Worm (Caenorhabditis elegans) whole organism, midembryonic: Measurements from ENCODE around the gene F21C10.4.

ENCODE experiments used
- T22C8.4 ChIP-seq: fragments of 200-800 bp; sonication (Bioruptor generic); IDR thresholded peaks from 2 replicates; pipeline ENCODE4 v1.3.6; 2022; ENCODE audit warnings: missing genetic modification characterization, missing compliant biosample characterization
- cog-1 ChIP-seq: sonication (generic microtip); optimal IDR thresholded peaks from 2 replicates; lab custom pipeline; 2016; ENCODE audit warnings: missing genetic modification characterization, missing compliant biosample characterization
- flt-1 ChIP-seq: fragments of 200-800 bp; sonication (Bioruptor generic); IDR thresholded peaks from 2 replicates; pipeline ENCODE4 v1.3.6; 2022; ENCODE audit warnings: missing genetic modification characterization, missing compliant biosample characterization
- klf-2 ChIP-seq: fragments of 200-800 bp; sonication (Bioruptor generic); conservative IDR thresholded peaks from 2 replicates; pipeline ENCODE4 v1.3.6; 2022; ENCODE audit warnings: missing genetic modification reagents, missing genetic modification characterization, missing compliant biosample characterization
- med-1 ChIP-seq: sonication (generic microtip); optimal IDR thresholded peaks from 2 replicates; lab custom pipeline; 2017; ENCODE audit warnings: missing genetic modification characterization, mild to moderate bottlenecking, missing compliant biosample characterization, antibody characterized with exemption, missing genetic modification reagents; ENCODE audit not compliant: insufficient read depth
- ref-1 ChIP-seq: fragments of 200-800 bp; sonication (Bioruptor generic); conservative IDR thresholded peaks from 2 replicates; pipeline ENCODE4 v1.3.6; 2022; ENCODE audit warnings: missing genetic modification reagents, missing genetic modification characterization, missing compliant biosample characterization
- tab-1 ChIP-seq: fragments of 200-800 bp; sonication (Bioruptor generic); IDR thresholded peaks from 2 replicates; pipeline ENCODE4 v1.3.6; 2022; ENCODE audit warnings: missing genetic modification characterization, missing compliant biosample characterization
- ztf-23 ChIP-seq: fragments of 200-800 bp; sonication (Bioruptor generic); IDR thresholded peaks from 2 replicates; pipeline ENCODE4 v1.3.6; 2022; ENCODE audit warnings: missing genetic modification reagents, missing genetic modification characterization, missing compliant biosample characterization

DNA sequence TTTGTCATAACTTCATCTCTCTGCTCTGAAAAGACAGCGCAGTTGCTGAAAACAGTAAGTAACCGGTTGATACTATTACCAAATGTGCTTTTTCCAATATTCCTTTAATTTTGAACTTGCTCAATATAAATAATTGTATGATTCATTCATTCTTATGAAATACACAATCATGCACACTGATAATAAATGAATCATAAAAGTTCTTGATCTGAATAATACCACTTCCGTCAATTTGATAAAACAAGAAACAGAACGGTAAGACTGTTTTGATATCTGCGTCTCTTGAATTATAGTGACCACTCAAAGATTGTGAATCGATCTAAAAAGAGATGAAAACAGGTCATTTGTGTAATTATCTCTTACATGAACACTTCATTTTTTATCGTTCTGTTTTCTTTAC, at the start of gene F21C10.4:
- TF ChIP-seq med-1 (GFP tag; lab: Kevin White, UChicago), result no peak
- no peak for TF ChIP-seq tab-1 (GFP tag; lab: Robert Waterston, UW)
- TF ChIP-seq T22C8.4 (GFP tag; lab: Robert Waterston, UW), result no peak
- TF ChIP-seq klf-2 (GFP tag; lab: Robert Waterston, UW), result no peak
- no peak for TF ChIP-seq flt-1
- TF ChIP-seq cog-1 (tag; lab: Kevin White, UChicago), result no peak
- no peak for TF ChIP-seq ref-1 (GFP tag; lab: Robert Waterston, UW)
- no peak for TF ChIP-seq ztf-23 (GFP tag; lab: Robert Waterston, UW)
